Worm (Caenorhabditis elegans) whole organism, L2 larva: ENCODE measurements around the gene Y49F6C.7.

Experiments used
- C34F6.9 ChIP-seq: fragments of 150-350 bp; optimal IDR thresholded peaks from 2 replicates; lab custom pipeline; 2014; ENCODE audit warnings: missing biosample characterization, missing genetic modification characterization
- F13H6.1 ChIP-seq: sonication (generic microtip); optimal IDR thresholded peaks from 2 replicates; lab custom pipeline; 2016; ENCODE audit warnings: missing genetic modification characterization, missing compliant biosample characterization
- R02D3.7 ChIP-seq: fragments of 150-350 bp; optimal IDR thresholded peaks from 2 replicates; lab custom pipeline; 2014; ENCODE audit warnings: missing biosample characterization, missing genetic modification characterization
- ZK546.5 ChIP-seq: sonication (generic microtip); optimal IDR thresholded peaks from 2 replicates; lab custom pipeline; 2017; ENCODE audit warnings: missing biosample characterization, missing genetic modification characterization
- alr-1 ChIP-seq: fragments of 150-350 bp; optimal IDR thresholded peaks from 2 replicates; lab custom pipeline; 2014; ENCODE audit warnings: missing biosample characterization, missing genetic modification characterization
- ama-1 ChIP-seq: fragments of 150-350 bp; optimal IDR thresholded peaks from 2 replicates; lab custom pipeline; 2018; ENCODE audit warnings: inconsistent platforms
- ceh-16 ChIP-seq: fragments of 150-350 bp; optimal IDR thresholded peaks from 2 replicates; lab custom pipeline; 2014; ENCODE audit warnings: missing biosample characterization, missing genetic modification characterization
- ceh-82 ChIP-seq: fragments of 150-350 bp; optimal IDR thresholded peaks from 2 replicates; lab custom pipeline; 2014; ENCODE audit warnings: missing biosample characterization, missing genetic modification characterization
- dmd-4 ChIP-seq: sonication (generic microtip); optimal IDR thresholded peaks from 2 replicates; lab custom pipeline; 2017; ENCODE audit warnings: missing biosample characterization, missing genetic modification characterization
- elt-3 ChIP-seq: sonication (generic microtip); optimal IDR thresholded peaks from 2 replicates; lab custom pipeline; 2017; ENCODE audit warnings: missing biosample characterization, missing genetic modification characterization
- gmeb-1 ChIP-seq: fragments of 150-350 bp; optimal IDR thresholded peaks from 2 replicates; lab custom pipeline; 2014; ENCODE audit warnings: missing biosample characterization, missing genetic modification characterization
- lin-39 ChIP-seq: fragments of 150-350 bp; optimal IDR thresholded peaks from 2 replicates; lab custom pipeline; 2014; ENCODE audit warnings: missing biosample characterization, missing genetic modification reagents, missing genetic modification characterization
- lsy-2 ChIP-seq, 2 experiments: fragments of 150-350 bp in 1 of 2; sonication (generic microtip) in 1 of 2; optimal IDR thresholded peaks; 2 replicates each; lab custom pipeline; 2014 to 2017; ENCODE audit warnings: missing biosample characterization in 2 of 2, missing genetic modification characterization in 2 of 2
- mbf-1 ChIP-seq: sonication (generic microtip); optimal IDR thresholded peaks from 2 replicates; lab custom pipeline; 2017; ENCODE audit warnings: missing biosample characterization, missing genetic modification characterization
- mdl-1 ChIP-seq, 2 experiments: fragments of 150-350 bp in 1 of 2; sonication (generic microtip) in 1 of 2; optimal IDR thresholded peaks; 2 replicates each; lab custom pipeline; 2017; ENCODE audit warnings: missing biosample characterization in 2 of 2, missing genetic modification characterization in 2 of 2
- nhr-12 ChIP-seq: fragments of 150-350 bp; optimal IDR thresholded peaks from 2 replicates; lab custom pipeline; 2014; ENCODE audit warnings: missing biosample characterization, missing genetic modification characterization
- nhr-129 ChIP-seq: fragments of 150-350 bp; optimal IDR thresholded peaks from 2 replicates; lab custom pipeline; 2014; ENCODE audit warnings: missing biosample characterization, missing genetic modification characterization
- nhr-21 ChIP-seq: fragments of 150-350 bp; optimal IDR thresholded peaks from 2 replicates; lab custom pipeline; 2014; ENCODE audit warnings: missing biosample characterization, missing genetic modification characterization
- nhr-237 ChIP-seq: fragments of 150-350 bp; optimal IDR thresholded peaks from 2 replicates; lab custom pipeline; 2014; ENCODE audit warnings: missing biosample characterization, missing genetic modification characterization
- nhr-25 ChIP-seq: fragments of 150-350 bp; sonication (generic microtip); optimal IDR thresholded peaks from 3 replicates; lab custom pipeline; 2014; ENCODE audit warnings: missing biosample characterization, missing genetic modification characterization
- nhr-6 ChIP-seq: fragments of 150-350 bp; optimal IDR thresholded peaks from 2 replicates; lab custom pipeline; 2014; ENCODE audit warnings: missing biosample characterization, missing genetic modification characterization
- nhr-77 ChIP-seq: fragments of 150-350 bp; optimal IDR thresholded peaks from 2 replicates; lab custom pipeline; 2014; ENCODE audit warnings: missing biosample characterization, missing genetic modification characterization
- peb-1 ChIP-seq: fragments of 150-350 bp; optimal IDR thresholded peaks from 2 replicates; lab custom pipeline; 2014; ENCODE audit warnings: missing biosample characterization, missing genetic modification characterization
- sem-4 ChIP-seq: fragments of 150-350 bp; optimal IDR thresholded peaks from 2 replicates; lab custom pipeline; 2014; ENCODE audit warnings: missing biosample characterization, missing genetic modification reagents, missing genetic modification characterization
- sma-3 ChIP-seq: sonication (generic microtip); optimal IDR thresholded peaks from 2 replicates; lab custom pipeline; 2016; ENCODE audit warnings: missing genetic modification reagents, missing genetic modification characterization, missing compliant biosample characterization
- snpc-4 ChIP-seq: fragments of 150-350 bp; optimal IDR thresholded peaks from 2 replicates; lab custom pipeline; 2014; ENCODE audit warnings: missing biosample characterization, missing genetic modification characterization
- unc-39 ChIP-seq: fragments of 150-350 bp; optimal IDR thresholded peaks from 2 replicates; lab custom pipeline; 2014; ENCODE audit warnings: missing biosample characterization, missing genetic modification characterization
- unc-55 ChIP-seq: fragments of 150-350 bp; sonication (generic microtip); optimal IDR thresholded peaks from 3 replicates; lab custom pipeline; 2014; ENCODE audit warnings: missing biosample characterization, missing genetic modification reagents, missing genetic modification characterization
- unc-62 ChIP-seq: fragments of 150-350 bp; optimal IDR thresholded peaks from 2 replicates; lab custom pipeline; 2014; ENCODE audit warnings: missing biosample characterization, missing genetic modification reagents, missing genetic modification characterization
- ztf-1 ChIP-seq: fragments of 200-800 bp; sonication (Bioruptor generic); conservative IDR thresholded peaks from 2 replicates; pipeline ENCODE4 v1.3.6; 2022; ENCODE audit warnings: missing genetic modification characterization, missing compliant biosample characterization
- ztf-11 ChIP-seq: sonication (generic microtip); optimal IDR thresholded peaks from 2 replicates; lab custom pipeline; 2017; ENCODE audit warnings: missing biosample characterization, missing genetic modification characterization

The Y49F6C.7 gene

DNA sequence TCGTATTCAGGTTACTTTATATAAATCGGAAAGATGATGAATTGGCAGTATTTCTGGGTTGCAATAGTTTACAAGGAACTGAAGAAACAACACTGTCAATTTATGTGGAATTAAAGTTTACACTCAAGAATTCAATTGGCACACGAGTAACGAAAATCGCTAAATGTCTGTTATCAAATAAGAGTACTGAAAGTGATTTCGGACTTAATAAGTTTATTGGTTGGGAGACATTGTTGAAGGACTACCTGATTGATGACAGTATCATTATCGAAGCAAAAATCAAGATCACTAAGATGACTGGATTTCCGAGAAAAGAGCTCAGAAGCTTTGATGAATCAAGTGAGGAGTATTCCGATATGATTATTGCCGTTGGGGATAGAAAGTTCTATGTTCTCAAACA is 7.3 kb upstream of the Y49F6C.7 start:
- TF ChIP-seq nhr-25 (tag; lab: Kevin White, UChicago), result no peak
- no peak for TF ChIP-seq ceh-16 (tag; lab: Kevin White, UChicago)

- TF ChIP-seq F13H6.1 (tag; lab: Kevin White, UChicago) (no peak), nhr-237 (tag; lab: Kevin White, UChicago) (no peak), nhr-77 (tag; lab: Kevin White, UChicago) (no peak), gmeb-1 (tag; lab: Kevin White, UChicago) (no peak), nhr-6 (tag; lab: Kevin White, UChicago) (no peak), unc-39 (tag; lab: Kevin White, UChicago) (no peak)
Measured at ce11 chrII:3374779-3375178, 6.8 kb upstream of the Y49F6C.7 start, which contains the start of gene bath-10. Gene bath-10 (plus strand): TSS chrII:3375079.

DNA sequence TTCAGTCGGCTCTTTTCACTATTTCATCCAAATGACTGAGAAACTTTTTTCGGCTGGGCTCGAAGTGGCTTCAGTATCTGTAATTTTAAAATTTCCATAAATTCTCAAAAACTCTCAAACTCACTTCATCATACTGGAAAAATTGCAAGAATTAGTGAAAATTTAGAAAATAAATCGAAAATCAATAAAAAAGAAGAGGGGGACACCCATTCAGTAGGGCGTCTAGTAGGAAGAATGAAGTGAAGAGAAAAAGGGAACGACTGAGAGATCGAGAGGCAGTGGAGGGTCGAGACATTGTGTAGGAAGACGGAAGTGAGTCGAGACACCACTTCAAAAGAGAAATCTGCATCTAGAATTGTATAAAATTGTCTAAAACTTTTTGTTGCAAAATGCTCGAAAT is 5.9 kb upstream of the Y49F6C.7 start:
- TF ChIP-seq ztf-1 (GFP tag; lab: Robert Waterston, UW) (no peak), elt-3 (tag; lab: Kevin White, UChicago) (no peak), nhr-21 (no peak), dmd-4 (tag; lab: Kevin White, UChicago) (no peak), unc-55 (GFP tag; lab: Kevin White, UChicago) (peak; percentile 57), C34F6.9 (peak; percentile 2)

DNA sequence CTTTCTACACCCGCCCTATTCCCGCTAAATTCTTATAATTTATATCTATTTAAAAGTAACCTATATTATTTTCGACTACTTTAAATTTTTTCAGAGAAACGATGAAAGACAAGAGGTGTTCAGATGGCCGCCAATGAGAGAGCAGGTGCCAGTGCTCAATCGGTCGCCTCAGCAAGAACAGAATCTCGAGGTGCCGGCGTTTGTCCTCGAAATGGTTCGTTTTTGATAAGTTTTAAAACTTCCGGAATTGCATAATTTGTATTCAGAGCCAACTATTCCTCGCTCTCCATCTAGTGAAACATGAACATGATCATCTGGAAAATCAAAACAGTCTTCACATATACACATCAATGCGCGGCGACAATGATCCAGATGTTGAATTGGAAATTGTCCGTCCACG is 3.0 kb upstream of the Y49F6C.7 start, which contains the start of gene bath-23:
Gene bath-23, plus strand, starts transcription at position 301 of the 400 bp plus-strand sequence.
- TF ChIP-seq mdl-1 (tag; optimal IDR thresholded peaks at IDR 0.05; lab: Kevin White, UChicago), result no peak
- TF ChIP-seq ama-1 (lab: Kevin White, UChicago), result no peak
- no peak for TF ChIP-seq lin-39 (tag; lab: Kevin White, UChicago)
- no peak for TF ChIP-seq sma-3
- no peak for TF ChIP-seq lsy-2 (tag; optimal IDR thresholded peaks at IDR 0.05; lab: Kevin White, UChicago)
- TF ChIP-seq nhr-12, result no peak
- no peak for TF ChIP-seq unc-62
- no peak for TF ChIP-seq ztf-1 (GFP tag; lab: Robert Waterston, UW)
- TF ChIP-seq C34F6.9, result no peak

DNA sequence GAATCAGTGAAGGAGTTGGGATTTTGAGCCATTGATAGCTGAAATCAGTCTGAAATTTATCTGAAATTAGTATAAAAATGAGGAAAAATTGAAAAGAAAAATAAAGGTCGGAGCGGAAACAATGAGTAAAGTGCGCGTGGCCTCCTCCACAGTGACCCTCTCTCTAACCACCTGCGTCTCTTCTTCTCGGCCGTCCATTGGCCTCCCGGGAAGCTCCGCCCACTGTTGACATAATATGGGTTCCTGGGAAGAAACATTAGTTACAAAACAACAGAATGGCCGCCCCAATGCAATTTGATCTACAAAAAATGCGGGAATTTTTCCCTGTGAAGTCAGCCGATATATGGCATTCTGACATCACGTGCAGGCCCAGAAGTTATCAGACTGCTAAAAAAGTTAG is 2.1 kb upstream of the Y49F6C.7 start, which contains the start of gene Y49F6C.8:
Gene Y49F6C.8, minus strand, starts transcription at position 51 of the 400 bp plus-strand sequence.
- TF ChIP-seq ZK546.5 (tag; lab: Kevin White, UChicago), result no peak
- peak in 1 of 2 experiments; percentile 41 for TF ChIP-seq lsy-2 (tag; optimal IDR thresholded peaks at IDR 0.05; lab: Kevin White, UChicago)
- TF ChIP-seq, all 48 proteins: peak for 1

DNA sequence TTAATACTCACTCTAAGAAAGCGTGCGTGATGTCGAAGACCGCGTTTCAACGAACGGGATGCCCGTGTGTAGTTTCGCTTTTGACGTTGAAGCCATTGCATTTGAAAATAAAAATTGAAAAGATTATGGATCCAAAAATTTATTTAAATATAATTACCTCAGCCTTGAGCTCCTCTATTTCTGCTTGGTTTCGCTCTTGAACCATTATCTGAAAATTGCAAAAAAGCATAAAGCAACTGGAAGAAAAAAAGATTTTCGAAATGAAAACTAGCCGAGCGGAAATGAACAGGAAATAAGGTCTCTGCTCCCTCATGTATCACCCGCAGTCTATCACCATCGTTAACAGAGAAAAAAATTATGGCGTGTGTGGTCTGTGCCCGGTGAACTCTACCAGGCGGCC is 897 bp downstream of the Y49F6C.7 start, which contains the start of gene Y49F6C.6:
Gene Y49F6C.6, minus strand, starts transcription at position 101 of the 400 bp plus-strand sequence.
- TF ChIP-seq C34F6.9 (no peak), unc-39 (tag; lab: Kevin White, UChicago) (no peak), peb-1 (tag; lab: Kevin White, UChicago) (no peak), nhr-25 (tag; lab: Kevin White, UChicago) (no peak), F13H6.1 (tag; lab: Kevin White, UChicago) (no peak), nhr-129 (tag; lab: Kevin White, UChicago) (no peak), R02D3.7 (tag; lab: Kevin White, UChicago) (no peak), alr-1 (no peak), nhr-77 (tag; lab: Kevin White, UChicago) (no peak), lin-39 (tag; lab: Kevin White, UChicago) (no peak), ceh-16 (tag; lab: Kevin White, UChicago) (no peak), mbf-1 (tag; lab: Kevin White, UChicago) (no peak), ztf-11 (tag; lab: Kevin White, UChicago) (no peak), nhr-6 (tag; lab: Kevin White, UChicago) (no peak), snpc-4 (tag; lab: Kevin White, UChicago) (no peak), lsy-2 (tag; optimal IDR thresholded peaks at IDR 0.05; lab: Kevin White, UChicago) (no peak), ceh-82 (no peak), unc-55 (GFP tag; lab: Kevin White, UChicago) (no peak), sem-4 (tag; lab: Kevin White, UChicago) (no peak)
